Worm (Caenorhabditis elegans) whole organism, young adult: ENCODE data around the gene F14F7.5.

Source experiments
- B0261.1 ChIP-seq: sonication (generic microtip); optimal IDR thresholded peaks from 2 replicates; lab custom pipeline; 2016; ENCODE audit warnings: mild to moderate bottlenecking, missing genetic modification characterization, moderate library complexity, missing compliant biosample characterization
- F22D6.2 ChIP-seq: sonication (generic microtip); optimal IDR thresholded peaks from 2 replicates; lab custom pipeline; 2016; ENCODE audit warnings: mild to moderate bottlenecking, missing genetic modification characterization, missing compliant biosample characterization
- F57C9.4 ChIP-seq: sonication (generic microtip); optimal IDR thresholded peaks from 2 replicates; lab custom pipeline; 2017; ENCODE audit warnings: mild to moderate bottlenecking, missing genetic modification characterization, missing compliant biosample characterization
- Y67H2A.10 ChIP-seq: fragments of 200-800 bp; sonication (Bioruptor generic); conservative IDR thresholded peaks from 2 replicates; pipeline ENCODE4 v1.3.6; 2022; ENCODE audit warnings: missing genetic modification reagents, missing genetic modification characterization, missing compliant biosample characterization
- ZK185.1 ChIP-seq: sonication (generic microtip); optimal IDR thresholded peaks from 2 replicates; lab custom pipeline; 2016; ENCODE audit warnings: mild to moderate bottlenecking, missing genetic modification characterization, missing compliant biosample characterization; ENCODE audit not compliant: poor library complexity, severe bottlenecking
- ama-1 ChIP-seq, 3 experiments: fragments of 150-350 bp in 1 of 3; sonication (generic microtip) in 2 of 3; optimal IDR thresholded peaks; 2 replicates each; lab custom pipeline; 2014 to 2018; ENCODE audit warnings: missing biosample characterization in 2 of 3, missing genetic modification characterization in 2 of 3, missing genetic modification reagents in 2 of 3
- athp-1 ChIP-seq: sonication (generic microtip); optimal IDR thresholded peaks from 2 replicates; lab custom pipeline; 2017; ENCODE audit warnings: mild to moderate bottlenecking, missing genetic modification characterization, missing compliant biosample characterization
- attf-5 ChIP-seq: fragments of 200-800 bp; sonication (Bioruptor generic); optimal IDR thresholded peaks from 2 replicates; lab custom pipeline; 2018; ENCODE audit warnings: mild to moderate bottlenecking, missing genetic modification characterization, missing compliant biosample characterization
- cebp-1 ChIP-seq, 2 experiments: fragments of 200-800 bp in 1 of 2; sonication (Bioruptor generic) in 1 of 2; sonication (generic microtip) in 1 of 2; IDR thresholded peaks in 1 of 2; optimal IDR thresholded peaks in 1 of 2; 2 replicates each; pipeline versions ENCODE4 v1.3.6 to Lab custom; 2017 to 2022; ENCODE audit warnings: missing compliant biosample characterization in 2 of 2, missing genetic modification characterization in 2 of 2, mild to moderate bottlenecking in 1 of 2, missing genetic modification reagents in 1 of 2, moderate library complexity in 1 of 2
- ceh-27 ChIP-seq: fragments of 200-800 bp; sonication (Bioruptor generic); optimal IDR thresholded peaks from 2 replicates; lab custom pipeline; 2018; ENCODE audit warnings: mild to moderate bottlenecking, missing genetic modification characterization, moderate library complexity, missing compliant biosample characterization
- ceh-91 ChIP-seq: fragments of 200-800 bp; sonication (Bioruptor generic); IDR thresholded peaks from 2 replicates; pipeline ENCODE4 v1.3.6; 2022; ENCODE audit warnings: missing genetic modification reagents, missing genetic modification characterization, missing compliant biosample characterization
- die-1 ChIP-seq: sonication (generic microtip); optimal IDR thresholded peaks from 2 replicates; lab custom pipeline; 2016; ENCODE audit warnings: missing genotype, mild to moderate bottlenecking, missing genetic modification characterization, missing compliant biosample characterization
- dox-1 ChIP-seq: fragments of 200-800 bp; sonication (Bioruptor generic); IDR thresholded peaks from 2 replicates; pipeline ENCODE4 v1.3.6; 2022; ENCODE audit warnings: missing genetic modification reagents, missing genetic modification characterization, missing compliant biosample characterization
- egl-18 ChIP-seq: fragments of 200-800 bp; sonication (Bioruptor generic); IDR thresholded peaks from 2 replicates; pipeline ENCODE4 v1.3.6; 2022; ENCODE audit warnings: missing genetic modification reagents, missing genetic modification characterization, missing compliant biosample characterization
- egrh-3 ChIP-seq: fragments of 200-800 bp; sonication (Bioruptor generic); IDR thresholded peaks from 2 replicates; pipeline ENCODE4 v1.3.6; 2022; ENCODE audit warnings: missing genetic modification reagents, missing genetic modification characterization, missing compliant biosample characterization
- ekl-4 ChIP-seq: fragments of 200-800 bp; sonication (Bioruptor generic); IDR thresholded peaks from 2 replicates; pipeline ENCODE4 v1.3.6; 2022; ENCODE audit warnings: missing genetic modification reagents, missing genetic modification characterization, missing compliant biosample characterization
- him-1 ChIP-seq: sonication (generic microtip); optimal IDR thresholded peaks from 2 replicates; lab custom pipeline; 2016; ENCODE audit warnings: missing genotype, missing genetic modification reagents, missing genetic modification characterization, missing compliant biosample characterization
- hmg-1.2 ChIP-seq: fragments of 200-800 bp; sonication (Bioruptor generic); IDR thresholded peaks from 2 replicates; pipeline ENCODE4 v1.3.6; 2022; ENCODE audit warnings: missing genetic modification reagents, missing genetic modification characterization, missing compliant biosample characterization
- hmg-20 ChIP-seq: fragments of 200-800 bp; sonication (Bioruptor generic); IDR thresholded peaks from 2 replicates; pipeline ENCODE4 v1.3.6; 2022; ENCODE audit warnings: missing genetic modification reagents, missing genetic modification characterization, missing compliant biosample characterization
- let-526 ChIP-seq: fragments of 200-800 bp; sonication (Bioruptor generic); IDR thresholded peaks from 2 replicates; pipeline ENCODE4 v1.3.6; 2022; ENCODE audit warnings: missing genetic modification reagents, missing genetic modification characterization, missing compliant biosample characterization
- lin-26 ChIP-seq: fragments of 200-800 bp; sonication (Bioruptor generic); IDR thresholded peaks from 2 replicates; pipeline ENCODE4 v1.3.6; 2022; ENCODE audit warnings: missing genetic modification reagents, missing genetic modification characterization, missing compliant biosample characterization
- madf-10 ChIP-seq: sonication (generic microtip); optimal IDR thresholded peaks from 2 replicates; lab custom pipeline; 2016; ENCODE audit warnings: mild to moderate bottlenecking, missing genetic modification characterization, missing compliant biosample characterization
- nfya-1 ChIP-seq: sonication (generic microtip); optimal IDR thresholded peaks from 2 replicates; lab custom pipeline; 2017; ENCODE audit warnings: antibody characterized with exemption, missing compliant biosample characterization, missing genetic modification characterization, borderline replicate concordance; ENCODE audit not compliant: insufficient read depth
- nhr-80 ChIP-seq: sonication (generic microtip); optimal IDR thresholded peaks from 2 replicates; lab custom pipeline; 2016; ENCODE audit warnings: missing genetic modification characterization, missing compliant biosample characterization
- sdz-38 ChIP-seq: sonication (generic microtip); optimal IDR thresholded peaks from 2 replicates; lab custom pipeline; 2016; ENCODE audit warnings: missing genotype, missing genetic modification characterization, missing compliant biosample characterization
- sea-2 ChIP-seq: fragments of 200-800 bp; sonication (Bioruptor generic); IDR thresholded peaks from 2 replicates; pipeline ENCODE4 v1.3.6; 2022; ENCODE audit warnings: missing genetic modification characterization, missing compliant biosample characterization
- snpc-1.1 ChIP-seq: sonication (generic microtip); optimal IDR thresholded peaks from 2 replicates; lab custom pipeline; 2017; ENCODE audit warnings: missing genetic modification characterization, mild to moderate bottlenecking, missing compliant biosample characterization, antibody characterized with exemption, moderate library complexity, missing genotype, missing genetic modification reagents; ENCODE audit not compliant: insufficient read depth
- somi-1 ChIP-seq: fragments of 200-800 bp; sonication (Bioruptor generic); optimal IDR thresholded peaks from 2 replicates; lab custom pipeline; 2018; ENCODE audit warnings: mild to moderate bottlenecking, missing genetic modification characterization, missing compliant biosample characterization
- tbx-9 ChIP-seq: sonication (generic microtip); optimal IDR thresholded peaks from 2 replicates; lab custom pipeline; 2016; ENCODE audit warnings: borderline replicate concordance, missing genetic modification characterization, inconsistent platforms, missing compliant biosample characterization
- unc-62 ChIP-seq: fragments of 150-350 bp; optimal IDR thresholded peaks from 2 replicates; lab custom pipeline; 2014; ENCODE audit warnings: missing biosample characterization, missing genetic modification reagents, missing genetic modification characterization
- ztf-18 ChIP-seq: sonication (generic microtip); optimal IDR thresholded peaks from 2 replicates; lab custom pipeline; 2016; ENCODE audit warnings: missing genotype, mild to moderate bottlenecking, missing genetic modification characterization, missing compliant biosample characterization
- ztf-22 ChIP-seq: fragments of 200-800 bp; sonication (Bioruptor generic); optimal IDR thresholded peaks from 2 replicates; lab custom pipeline; 2018; ENCODE audit warnings: mild to moderate bottlenecking, missing genetic modification characterization, moderate library complexity, missing compliant biosample characterization

The F14F7.5 gene

ce11 chrIII:13002098-13002497 lies 29.7 kb upstream of the F14F7.5 start, which contains the start of gene ZK1010.10:
TSS of gene ZK1010.10 (plus strand) at chrIII:13002383.
- no peak for TF ChIP-seq ceh-91
- peak; percentile 46 for TF ChIP-seq ceh-27 (GFP tag; lab: Kevin White, UChicago)
- peak; percentile 89 for TF ChIP-seq hmg-1.2
- TF ChIP-seq let-526, result peak; percentile 53; the same call in 1 of the 2 replicates
- TF ChIP-seq egl-18 (GFP tag; lab: Robert Waterston, UW), result no peak
- TF ChIP-seq dox-1, result peak; percentile 17; the same call in 1 of the 2 replicates
- TF ChIP-seq attf-5 (GFP tag; lab: Kevin White, UChicago), result peak; percentile 17

DNA sequence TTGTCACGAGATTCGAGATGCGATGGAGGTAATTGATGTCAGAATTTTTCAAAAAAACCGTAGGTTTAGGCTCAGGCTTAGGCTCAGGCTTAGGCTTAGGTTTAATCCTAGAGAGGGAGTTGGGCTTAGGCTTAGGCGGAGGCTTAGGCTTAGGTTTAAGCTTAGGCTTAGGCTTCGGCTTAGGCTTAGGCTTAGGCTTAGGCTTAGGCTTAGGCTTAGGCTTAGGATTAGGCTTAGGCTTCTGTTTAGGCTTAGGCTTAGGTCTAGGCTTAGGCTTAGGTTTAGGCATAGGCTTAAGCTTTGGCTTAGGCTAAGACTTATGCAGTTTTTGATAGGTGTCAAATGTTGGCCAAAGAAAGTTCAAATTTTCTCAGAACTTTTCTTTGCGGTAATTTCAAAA lies 27.5 kb upstream of the F14F7.5 start:
- 0 out of 2 replicates have a peak, but pooled peaks have one; percentile 26 for TF ChIP-seq lin-26 (GFP tag; lab: Robert Waterston, UW)
- TF ChIP-seq ekl-4 (GFP tag; lab: Robert Waterston, UW), result no peak

- no peak for TF ChIP-seq ceh-27 (GFP tag; lab: Kevin White, UChicago)
- TF ChIP-seq die-1, result no peak
- no peak for TF ChIP-seq snpc-1.1 (tag; lab: Kevin White, UChicago)
- no peak for TF ChIP-seq hmg-20 (GFP tag; lab: Robert Waterston, UW)
- no peak for TF ChIP-seq B0261.1 (tag; lab: Kevin White, UChicago)
- TF ChIP-seq ama-1 (optimal IDR thresholded peaks at IDR 0.05; lab: Kevin White, UChicago), result no peak
- no peak for TF ChIP-seq ama-1 (GFP tag; optimal IDR thresholded peaks at IDR 0.05; lab: Kevin White, UChicago)
- no peak for TF ChIP-seq egrh-3 (GFP tag; lab: Robert Waterston, UW)
Observed at ce11 chrIII:13005161-13005560, 26.6 kb upstream of the F14F7.5 start, which contains the start of gene snf-7. TSS of gene snf-7 (plus strand) at chrIII:13005461.

DNA sequence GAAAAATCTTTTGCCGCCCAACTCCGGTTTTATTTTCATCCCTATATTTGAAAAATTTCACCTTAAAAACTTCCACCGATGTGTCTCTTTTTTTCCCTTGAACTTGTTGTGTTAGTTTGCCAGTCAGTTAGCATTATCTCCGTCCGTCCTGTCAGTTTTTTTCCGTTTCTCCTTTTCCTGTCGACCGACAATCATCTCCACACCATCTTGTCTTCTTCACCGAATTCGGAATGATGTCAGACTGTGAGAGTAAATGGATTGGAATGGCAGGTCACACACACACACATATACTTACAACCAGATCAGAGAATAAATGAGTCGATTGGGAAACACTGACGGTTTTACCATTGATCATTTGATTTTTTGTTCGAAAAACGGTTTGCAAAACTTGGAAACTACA lies 19.9 kb upstream of the F14F7.5 start:
- TF ChIP-seq ztf-18 (tag; lab: Kevin White, UChicago), result no peak
- no peak for TF ChIP-seq unc-62 (GFP tag; lab: Kevin White, UChicago)
- no peak for TF ChIP-seq nhr-80 (tag; lab: Kevin White, UChicago)
- no peak for TF ChIP-seq sea-2 (GFP tag; lab: Robert Waterston, UW)
- TF ChIP-seq nfya-1, result no peak
- no peak for TF ChIP-seq F22D6.2 (tag; lab: Kevin White, UChicago)
- no peak for TF ChIP-seq F57C9.4 (tag; lab: Kevin White, UChicago)
- TF ChIP-seq somi-1 (GFP tag; lab: Kevin White, UChicago), result no peak
- no peak for TF ChIP-seq him-1 (tag; lab: Kevin White, UChicago)
- no peak for TF ChIP-seq Y67H2A.10
- no peak for TF ChIP-seq athp-1
- TF ChIP-seq ZK185.1 (tag; lab: Kevin White, UChicago), result no peak
- no peak for TF ChIP-seq madf-10 (tag; lab: Kevin White, UChicago)
- no peak for TF ChIP-seq sdz-38 (tag; lab: Kevin White, UChicago)
- TF ChIP-seq cebp-1 (GFP tag; IDR thresholded peaks at IDR 0.05; lab: Robert Waterston, UW), result no peak
- no peak for TF ChIP-seq cebp-1 (tag; optimal IDR thresholded peaks at IDR 0.05; lab: Kevin White, UChicago)
- TF ChIP-seq ztf-22 (GFP tag; lab: Kevin White, UChicago), result no peak
- no peak for TF ChIP-seq tbx-9 (tag; lab: Kevin White, UChicago)
